Fruit fly (Drosophila melanogaster): ENCODE measurements around the gene Timp.

Gene Timp

dm6 chr3R:10213430-10213829 is 623 bp upstream of the Timp start (continued):
- TF ChIP-seq YL-1 (GFP tag; optimal IDR thresholded peaks at IDR 0.05) (no peak), prd (optimal IDR thresholded peaks at IDR 0.05) (no peak), prd (GFP tag; IDR thresholded peaks at IDR 0.05) (peak; percentile 84), ttk (GFP tag; IDR thresholded peaks at IDR 0.05) (peak; percentile 85), lola (GFP tag; optimal IDR thresholded peaks at IDR 0.05) (no peak), CTCF (GFP tag; optimal IDR thresholded peaks at IDR 0.05) (peak; percentile 14), CG17385 (GFP tag; optimal IDR thresholded peaks at IDR 0.05) (peak; percentile 64), ato (GFP tag; IDR thresholded peaks at IDR 0.05; ENCODE audit: partially characterized antibody) (no peak), Rfx (GFP tag; IDR thresholded peaks at IDR 0.05) (peak; percentile 71), TFAM (GFP tag; optimal IDR thresholded peaks at IDR 0.05) (peak; percentile 12), zen (tag; optimal IDR thresholded peaks at IDR 0.05) (peak; percentile 26), CG2889 (GFP tag; IDR thresholded peaks at IDR 0.05) (0 out of 3 replicates have a peak, but pooled peaks have one; percentile 57), Jarid2 (GFP tag; optimal IDR thresholded peaks at IDR 0.05) (peak; percentile 40), dimm (GFP tag; IDR thresholded peaks at IDR 0.05) (peak; percentile 60; the same call in 1 of the 2 replicates), Mrtf (GFP tag; IDR thresholded peaks at IDR 0.05) (peak; percentile 68; the same call in 2 of the 3 replicates), Lhr (GFP tag; optimal IDR thresholded peaks at IDR 0.05) (peak; percentile 46), sim (GFP tag; IDR thresholded peaks at IDR 0.05) (peak; percentile 18; the same call in 1 of the 2 replicates), CG14050 (GFP tag; IDR thresholded peaks at IDR 0.05) (peak; percentile 61; the same call in 2 of the 3 replicates), CG12769 (tag; optimal IDR thresholded peaks at IDR 0.05) (no peak), ind (GFP tag; optimal IDR thresholded peaks at IDR 0.05) (peak; percentile 65), Gug (GFP tag; IDR thresholded peaks at IDR 0.05) (peak; percentile 62), CG30403 (GFP tag; optimal IDR thresholded peaks at IDR 0.05) (peak; percentile 60), Xbp1 (GFP tag; optimal IDR thresholded peaks at IDR 0.05) (peak; percentile 68), Asciz (GFP tag; optimal IDR thresholded peaks at IDR 0.05) (peak; percentile 66), croc (GFP tag; conservative IDR thresholded peaks at IDR 0.05) (peak; percentile 63; the same call in 2 of the 3 replicates), Drgx (GFP tag; IDR thresholded peaks at IDR 0.05) (peak; percentile 89), eyg (GFP tag; optimal IDR thresholded peaks at IDR 0.05) (no peak), Hr3 (GFP tag; optimal IDR thresholded peaks at IDR 0.05) (peak; percentile 43), CG13424 (tag; optimal IDR thresholded peaks at IDR 0.05) (peak; percentile 73), ci (GFP tag; IDR thresholded peaks at IDR 0.05) (peak; percentile 86), sob (GFP tag; IDR thresholded peaks at IDR 0.05) (peak; percentile 77), nom (GFP tag; optimal IDR thresholded peaks at IDR 0.05) (no peak), unpg (GFP tag; optimal IDR thresholded peaks at IDR 0.05) (peak; percentile 82), Adf1 (GFP tag; IDR thresholded peaks at IDR 0.05) (no peak), odd (GFP tag; optimal IDR thresholded peaks at IDR 0.05) (peak; percentile 34), CG4424 (GFP tag; optimal IDR thresholded peaks at IDR 0.05) (peak; percentile 52), PHDP (tag; optimal IDR thresholded peaks at IDR 0.05) (no peak), Ravus (GFP tag; IDR thresholded peaks at IDR 0.05) (peak; percentile 41), CG14441 (GFP tag; IDR thresholded peaks at IDR 0.05) (peak; percentile 86), tgo (GFP tag; IDR thresholded peaks at IDR 0.05) (peak; percentile 76), zf30C (GFP tag; optimal IDR thresholded peaks at IDR 0.05) (no peak), Taf1 (GFP tag; IDR thresholded peaks at IDR 0.05) (0 out of 2 replicates have a peak, but pooled peaks have one; percentile 23), CG12942 (GFP tag; optimal IDR thresholded peaks at IDR 0.05) (peak; percentile 42), CG10654 (GFP tag; optimal IDR thresholded peaks at IDR 0.05) (peak; percentile 68), ewg (GFP tag; optimal IDR thresholded peaks at IDR 0.05) (peak; percentile 65), bowl (GFP tag; IDR thresholded peaks at IDR 0.05) (no peak), CG11093 (GFP tag; IDR thresholded peaks at IDR 0.05) (peak; percentile 44; the same call in 1 of the 3 replicates), vfl (GFP tag; optimal IDR thresholded peaks at IDR 0.05) (no peak), CG7839 (tag; optimal IDR thresholded peaks at IDR 0.05) (peak; percentile 77), CG8388 (GFP tag; optimal IDR thresholded peaks at IDR 0.05) (peak; percentile 77), CG2712 (tag; optimal IDR thresholded peaks at IDR 0.05) (peak; percentile 86)
